Worm (Caenorhabditis elegans) whole organism, L4/young adult: Measurements from ENCODE around the gene C36C5.12.

Experiments
- W03F9.2 ChIP-seq: fragments of 150-350 bp; optimal IDR thresholded peaks from 2 replicates; lab custom pipeline; 2014; ENCODE audit warnings: missing biosample characterization, missing genetic modification characterization
- him-1 ChIP-seq: sonication (generic microtip); optimal IDR thresholded peaks from 2 replicates; lab custom pipeline; 2016; ENCODE audit warnings: missing genotype, missing genetic modification reagents, missing genetic modification characterization, missing compliant biosample characterization

ce11 chrV:3165438-3165837 is 6.3 kb upstream of the C36C5.12 start, which contains the start of gene C36C5.14:
- no peak for TF ChIP-seq him-1 (tag; lab: Kevin White, UChicago)
- no peak for TF ChIP-seq W03F9.2 (tag; lab: Kevin White, UChicago)
